Worm (Caenorhabditis elegans) whole organism, young adult: ENCODE results near the gene nmt-1.
A peak's percentile ranks its signal among the peaks of the same experiment; 100 is the strongest.

ENCODE experiments used
- B0035.1 ChIP-seq: sonication (generic microtip); optimal IDR thresholded peaks from 2 replicates; lab custom pipeline; 2016; ENCODE audit warnings: missing genetic modification characterization, mild to moderate bottlenecking, missing compliant biosample characterization, missing genotype, missing genetic modification reagents
- B0261.1 ChIP-seq: sonication (generic microtip); optimal IDR thresholded peaks from 2 replicates; lab custom pipeline; 2016; ENCODE audit warnings: mild to moderate bottlenecking, missing genetic modification characterization, moderate library complexity, missing compliant biosample characterization
- C06A6.2 ChIP-seq: fragments of 200-800 bp; sonication (Bioruptor generic); conservative IDR thresholded peaks from 2 replicates; pipeline ENCODE4 v1.3.6; 2022; ENCODE audit warnings: missing genetic modification characterization, missing compliant biosample characterization
- F22D6.2 ChIP-seq: sonication (generic microtip); optimal IDR thresholded peaks from 2 replicates; lab custom pipeline; 2016; ENCODE audit warnings: mild to moderate bottlenecking, missing genetic modification characterization, missing compliant biosample characterization
- F23B12.7 ChIP-seq: sonication (generic microtip); optimal IDR thresholded peaks from 2 replicates; lab custom pipeline; 2017; ENCODE audit warnings: missing genetic modification characterization, mild to moderate bottlenecking, missing compliant biosample characterization, antibody characterized with exemption, moderate library complexity; ENCODE audit not compliant: insufficient read depth
- F39B2.1 ChIP-seq: fragments of 200-800 bp; sonication (Bioruptor generic); IDR thresholded peaks from 2 replicates; pipeline ENCODE4 v1.3.6; 2022; ENCODE audit warnings: missing genetic modification reagents, missing genetic modification characterization, missing compliant biosample characterization
- F52B5.7 ChIP-seq: sonication (generic microtip); optimal IDR thresholded peaks from 2 replicates; lab custom pipeline; 2016; ENCODE audit warnings: mild to moderate bottlenecking, missing genetic modification characterization, missing compliant biosample characterization
- K11D2.4 ChIP-seq: fragments of 200-800 bp; sonication (Bioruptor generic); IDR thresholded peaks from 2 replicates; pipeline ENCODE4 v1.3.6; 2022; ENCODE audit warnings: missing genetic modification reagents, missing genetic modification characterization, missing compliant biosample characterization
- T26A5.8 ChIP-seq: sonication (generic microtip); optimal IDR thresholded peaks from 2 replicates; lab custom pipeline; 2016; ENCODE audit warnings: missing genetic modification characterization, missing compliant biosample characterization
- Y67H2A.10 ChIP-seq: fragments of 200-800 bp; sonication (Bioruptor generic); conservative IDR thresholded peaks from 2 replicates; pipeline ENCODE4 v1.3.6; 2022; ENCODE audit warnings: missing genetic modification reagents, missing genetic modification characterization, missing compliant biosample characterization
- akir-1 ChIP-seq: fragments of 200-800 bp; sonication (Bioruptor generic); optimal IDR thresholded peaks from 2 replicates; lab custom pipeline; 2018; ENCODE audit warnings: mild to moderate bottlenecking, missing genetic modification characterization, moderate library complexity, missing compliant biosample characterization
- attf-6 ChIP-seq: fragments of 200-800 bp; sonication (Bioruptor generic); IDR thresholded peaks from 2 replicates; pipeline ENCODE4 v1.3.6; 2022; ENCODE audit warnings: missing genetic modification reagents, missing genetic modification characterization, missing compliant biosample characterization
- bed-1 ChIP-seq: fragments of 200-800 bp; sonication (Bioruptor generic); IDR thresholded peaks from 2 replicates; pipeline ENCODE4 v1.3.6; 2022; ENCODE audit warnings: missing genetic modification reagents, missing genetic modification characterization, missing compliant biosample characterization
- bed-2 ChIP-seq: fragments of 200-800 bp; sonication (Bioruptor generic); IDR thresholded peaks from 2 replicates; pipeline ENCODE4 v1.3.6; 2022; ENCODE audit warnings: missing genetic modification reagents, missing genetic modification characterization, missing compliant biosample characterization
- chd-7 ChIP-seq: sonication (generic microtip); optimal IDR thresholded peaks from 2 replicates; lab custom pipeline; 2016; ENCODE audit warnings: mild to moderate bottlenecking, missing genetic modification characterization, moderate library complexity, missing compliant biosample characterization
- efl-1 ChIP-seq: fragments of 150-350 bp; optimal IDR thresholded peaks from 2 replicates; lab custom pipeline; 2014; ENCODE audit warnings: missing biosample characterization, missing genetic modification reagents, missing genetic modification characterization
- ets-4 ChIP-seq: fragments of 200-800 bp; sonication (Bioruptor generic); optimal IDR thresholded peaks from 2 replicates; lab custom pipeline; 2018; ENCODE audit warnings: mild to moderate bottlenecking, missing genetic modification characterization, missing compliant biosample characterization
- fkh-3 ChIP-seq: sonication (generic microtip); optimal IDR thresholded peaks from 2 replicates; lab custom pipeline; 2016; ENCODE audit warnings: mild to moderate bottlenecking, missing genetic modification characterization, missing compliant biosample characterization
- hsf-1 ChIP-seq: fragments of 200-800 bp; sonication (Bioruptor generic); IDR thresholded peaks from 2 replicates; pipeline ENCODE4 v1.3.6; 2022; ENCODE audit warnings: missing genetic modification reagents, missing genetic modification characterization, missing compliant biosample characterization
- lag-1 ChIP-seq: fragments of 200-800 bp; sonication (Bioruptor generic); IDR thresholded peaks from 2 replicates; pipeline ENCODE4 v1.3.6; 2022; ENCODE audit warnings: missing genetic modification reagents, missing genetic modification characterization, missing compliant biosample characterization
- let-526 ChIP-seq: fragments of 200-800 bp; sonication (Bioruptor generic); IDR thresholded peaks from 2 replicates; pipeline ENCODE4 v1.3.6; 2022; ENCODE audit warnings: missing genetic modification reagents, missing genetic modification characterization, missing compliant biosample characterization
- lin-26 ChIP-seq: fragments of 200-800 bp; sonication (Bioruptor generic); IDR thresholded peaks from 2 replicates; pipeline ENCODE4 v1.3.6; 2022; ENCODE audit warnings: missing genetic modification reagents, missing genetic modification characterization, missing compliant biosample characterization
- lin-35 ChIP-seq, 3 experiments: fragments of 150-350 bp in 2 of 3; sonication (generic microtip) in 1 of 3; optimal IDR thresholded peaks; 2 replicates each; lab custom pipeline; 2014 to 2018; ENCODE audit warnings: missing biosample characterization in 3 of 3, missing genetic modification characterization in 3 of 3, missing genetic modification reagents in 3 of 3
- madf-6 ChIP-seq: fragments of 200-800 bp; sonication (Bioruptor generic); IDR thresholded peaks from 2 replicates; pipeline ENCODE4 v1.3.6; 2022; ENCODE audit warnings: missing genetic modification reagents, missing genetic modification characterization, missing compliant biosample characterization
- mel-28 ChIP-seq: sonication (generic microtip); optimal IDR thresholded peaks from 2 replicates; lab custom pipeline; 2016; ENCODE audit warnings: borderline replicate concordance, mild to moderate bottlenecking, missing genetic modification characterization, missing compliant biosample characterization
- nfya-2 ChIP-seq: fragments of 200-800 bp; sonication (Bioruptor generic); IDR thresholded peaks from 2 replicates; pipeline ENCODE4 v1.3.6; 2022; ENCODE audit warnings: missing genetic modification reagents, missing genetic modification characterization, missing compliant biosample characterization
- nhr-27 ChIP-seq: fragments of 200-800 bp; sonication (Bioruptor generic); optimal IDR thresholded peaks from 2 replicates; lab custom pipeline; 2018; ENCODE audit warnings: mild to moderate bottlenecking, missing genetic modification characterization, moderate library complexity, missing compliant biosample characterization
- pbrm-1 ChIP-seq: fragments of 200-800 bp; sonication (Bioruptor generic); IDR thresholded peaks from 2 replicates; pipeline ENCODE4 v1.3.6; 2022; ENCODE audit warnings: missing genetic modification reagents, missing genetic modification characterization, missing compliant biosample characterization
- pha-4 ChIP-seq: fragments of 150-350 bp; sonication (generic microtip); optimal IDR thresholded peaks from 2 replicates; lab custom pipeline; 2014; ENCODE audit warnings: missing biosample characterization, missing genetic modification reagents, missing genetic modification characterization
- sdz-38 ChIP-seq: sonication (generic microtip); optimal IDR thresholded peaks from 2 replicates; lab custom pipeline; 2016; ENCODE audit warnings: missing genotype, missing genetic modification characterization, missing compliant biosample characterization
- snpc-3.4 ChIP-seq: sonication (generic microtip); optimal IDR thresholded peaks from 2 replicates; lab custom pipeline; 2017; ENCODE audit warnings: missing genetic modification characterization, mild to moderate bottlenecking, missing compliant biosample characterization, antibody characterized with exemption, moderate library complexity, missing genotype, missing genetic modification reagents
- tbp1 ChIP-seq: fragments of 200-800 bp; sonication (Bioruptor generic); optimal IDR thresholded peaks from 2 replicates; lab custom pipeline; 2018; ENCODE audit warnings: mild to moderate bottlenecking, missing genetic modification characterization, missing compliant biosample characterization
- tbx-9 ChIP-seq: sonication (generic microtip); optimal IDR thresholded peaks from 2 replicates; lab custom pipeline; 2016; ENCODE audit warnings: borderline replicate concordance, missing genetic modification characterization, inconsistent platforms, missing compliant biosample characterization
- zfh-2 ChIP-seq: fragments of 200-800 bp; sonication (Bioruptor generic); conservative IDR thresholded peaks from 2 replicates; pipeline ENCODE4 v1.3.6; 2022; ENCODE audit warnings: missing genetic modification reagents, missing genetic modification characterization, missing compliant biosample characterization
- ztf-18 ChIP-seq: sonication (generic microtip); optimal IDR thresholded peaks from 2 replicates; lab custom pipeline; 2016; ENCODE audit warnings: missing genotype, mild to moderate bottlenecking, missing genetic modification characterization, missing compliant biosample characterization
- ztf-26 ChIP-seq: sonication (generic microtip); optimal IDR thresholded peaks from 2 replicates; lab custom pipeline; 2017; ENCODE audit warnings: missing genetic modification characterization, missing compliant biosample characterization
- ztf-28 ChIP-seq: fragments of 200-800 bp; sonication (Bioruptor generic); IDR thresholded peaks from 2 replicates; pipeline ENCODE4 v1.3.6; 2022; ENCODE audit warnings: missing genetic modification reagents, missing genetic modification characterization, missing compliant biosample characterization

The nmt-1 gene

ce11 chrIII:6158642-6159475 lies 42.7 kb upstream of the nmt-1 start, which contains the start of gene nfm-1 (continued):
- TF ChIP-seq ets-4 (GFP tag; lab: Kevin White, UChicago) (no peak), madf-6 (peak; percentile 68), mel-28 (tag; lab: Kevin White, UChicago) (no peak), akir-1 (peak; percentile 79), F39B2.1 (no peak), F22D6.2 (tag; lab: Kevin White, UChicago) (peak; percentile 27), lag-1 (GFP tag; lab: Robert Waterston, UW) (no peak), F52B5.7 (tag; lab: Kevin White, UChicago) (peak; percentile 69), bed-1 (GFP tag; lab: Robert Waterston, UW) (no peak), lin-26 (GFP tag; lab: Robert Waterston, UW) (peak; percentile 88), ztf-18 (tag; lab: Kevin White, UChicago) (peak; percentile 72), fkh-3 (peak; percentile 65), hsf-1 (GFP tag; lab: Robert Waterston, UW) (no peak; the same call in 1 of the 2 replicates), snpc-3.4 (tag; lab: Kevin White, UChicago) (peak; percentile 57), nhr-27 (no peak), Y67H2A.10 (GFP tag; lab: Robert Waterston, UW) (0 out of 2 replicates have a peak, but pooled peaks have one; percentile 18), let-526 (GFP tag; lab: Robert Waterston, UW) (no peak), pbrm-1 (GFP tag; lab: Robert Waterston, UW) (peak; percentile 81), B0261.1 (tag; lab: Kevin White, UChicago) (peak; percentile 99), efl-1 (GFP tag; lab: Kevin White, UChicago) (peak; percentile 31), tbp1 (GFP tag; lab: Kevin White, UChicago) (peak; percentile 98), lin-35 (GFP tag; optimal IDR thresholded peaks at IDR 0.05; lab: Kevin White, UChicago) (peak in 1 of 3 experiments; percentile 60), bed-2 (GFP tag; lab: Robert Waterston, UW) (no peak), B0035.1 (tag; lab: Kevin White, UChicago) (no peak), F23B12.7 (tag; lab: Kevin White, UChicago) (peak; percentile 50), chd-7 (tag; lab: Kevin White, UChicago) (peak; percentile 84), sdz-38 (tag; lab: Kevin White, UChicago) (no peak), tbx-9 (tag; lab: Kevin White, UChicago) (no peak), pha-4 (peak; percentile 28), ztf-26 (tag; lab: Kevin White, UChicago) (peak; percentile 69), ztf-28 (0 out of 2 replicates have a peak, but pooled peaks have one; percentile 49), T26A5.8 (tag; lab: Kevin White, UChicago) (peak; percentile 76), attf-6 (GFP tag; lab: Robert Waterston, UW) (no peak), nfya-2 (GFP tag; lab: Robert Waterston, UW) (no peak), C06A6.2 (GFP tag; lab: Robert Waterston, UW) (peak; percentile 66; the same call in 1 of the 2 replicates)

ce11 chrIII:6157708-6158321 lies 41.7 kb upstream of the nmt-1 start, which contains the start of gene anmt-2:
Gene anmt-2 (minus strand): TSS chrIII:6157758.
- TF ChIP-seq zfh-2 (GFP tag; lab: Robert Waterston, UW) (peak; percentile 80), K11D2.4 (no peak)
- TF ChIP-seq, all 124 proteins: peak for 1
